Fruit fly (Drosophila melanogaster) whole organism, embryonic: ENCODE results near the gene swa.

Source experiments
- Asciz ChIP-seq: fragments of 200-800 bp; sonication (Bioruptor generic); optimal IDR thresholded peaks from 2 replicates; lab custom pipeline; 2017; ENCODE audit warnings: missing biosample characterization, mild to moderate bottlenecking, missing genetic modification characterization, missing genetic modification reagents
- Atf6 ChIP-seq: fragments of 200-800 bp; sonication (Bioruptor generic); IDR thresholded peaks from 2 replicates; pipeline ENCODE4 v1.3.6; 2022; ENCODE audit warnings: missing biosample characterization, missing genetic modification characterization
- CG10274 ChIP-seq: fragments of 200-800 bp; sonication (Bioruptor generic); optimal IDR thresholded peaks from 3 replicates; lab custom pipeline; 2017; ENCODE audit warnings: missing biosample characterization, mild to moderate bottlenecking, missing genetic modification characterization
- CG10654 ChIP-seq: fragments of 200-800 bp; sonication (Bioruptor generic); optimal IDR thresholded peaks from 2 replicates; lab custom pipeline; 2016; ENCODE audit warnings: missing biosample characterization, missing genetic modification characterization
- CG10959 ChIP-seq: fragments of 200-800 bp; sonication (Bioruptor generic); IDR thresholded peaks from 2 replicates; pipeline ENCODE4 v1.3.6; 2022; ENCODE audit warnings: missing biosample characterization, missing genetic modification characterization
- CG11085 ChIP-seq: fragments of 200-800 bp; sonication (Bioruptor generic); IDR thresholded peaks from 2 replicates; pipeline ENCODE4 v1.3.6; 2022; ENCODE audit warnings: missing biosample characterization, missing genetic modification characterization
- CG11456 ChIP-seq: fragments of 200-800 bp; sonication (Bioruptor generic); IDR thresholded peaks from 3 replicates; pipeline ENCODE4 v1.3.6; 2022; ENCODE audit warnings: missing biosample characterization, missing genetic modification characterization
- CG11560 ChIP-seq: fragments of 200-800 bp; sonication (Bioruptor generic); IDR thresholded peaks from 3 replicates; pipeline ENCODE4 v1.3.6; 2022; ENCODE audit warnings: missing biosample characterization, missing genetic modification characterization
- CG14860 ChIP-seq: fragments of 200-800 bp; sonication (Bioruptor generic); IDR thresholded peaks from 3 replicates; pipeline ENCODE4 v1.3.6; 2022; ENCODE audit warnings: missing biosample characterization, missing genetic modification characterization; ENCODE audit not compliant: partially characterized antibody
- CG16779 ChIP-seq: fragments of 200-800 bp; sonication (Bioruptor generic); IDR thresholded peaks from 2 replicates; pipeline ENCODE4 v1.3.6; 2022; ENCODE audit warnings: missing biosample characterization, missing genetic modification characterization
- CG17802 ChIP-seq: fragments of 200-800 bp; sonication (Bioruptor generic); optimal IDR thresholded peaks from 2 replicates; lab custom pipeline; 2018; ENCODE audit warnings: missing biosample characterization, mild to moderate bottlenecking, missing genetic modification characterization, moderate library complexity
- CG17912 ChIP-seq: fragments of 200-800 bp; sonication (Bioruptor generic); optimal IDR thresholded peaks from 2 replicates; lab custom pipeline; 2018; ENCODE audit warnings: missing biosample characterization, mild to moderate bottlenecking, missing genetic modification characterization
- CG18476 ChIP-seq: fragments of 200-800 bp; sonication (Bioruptor generic); optimal IDR thresholded peaks from 2 replicates; lab custom pipeline; 2016; ENCODE audit warnings: missing biosample characterization, mild to moderate bottlenecking, missing genetic modification characterization
- CG2202 ChIP-seq: fragments of 200-800 bp; sonication (Bioruptor generic); optimal IDR thresholded peaks from 2 replicates; lab custom pipeline; 2018; ENCODE audit warnings: missing biosample characterization, mild to moderate bottlenecking, missing genetic modification characterization
- CG2678 ChIP-seq: fragments of 200-800 bp; sonication (Bioruptor generic); optimal IDR thresholded peaks from 3 replicates; lab custom pipeline; 2019; ENCODE audit warnings: missing biosample characterization, mild to moderate bottlenecking, missing genetic modification characterization, moderate library complexity
- CG32767 ChIP-seq: fragments of 200-800 bp; sonication (Bioruptor generic); IDR thresholded peaks from 2 replicates; pipeline ENCODE4 v1.3.6; 2022; ENCODE audit warnings: missing biosample characterization, missing genetic modification characterization
- CG34224 ChIP-seq: fragments of 200-800 bp; sonication (Bioruptor generic); IDR thresholded peaks from 3 replicates; pipeline ENCODE4 v1.3.6; 2022; ENCODE audit warnings: missing biosample characterization, missing genetic modification characterization; ENCODE audit not compliant: partially characterized antibody
- CG3726 ChIP-seq: fragments of 200-800 bp; sonication (Bioruptor generic); IDR thresholded peaks from 3 replicates; pipeline ENCODE4, ENCODE4 v1.3.6; 2022; ENCODE audit warnings: missing biosample characterization, missing genetic modification characterization
- CG43689 ChIP-seq: fragments of 200-800 bp; sonication (Bioruptor generic); IDR thresholded peaks from 2 replicates; pipeline ENCODE4 v1.3.6; 2022; ENCODE audit warnings: missing biosample characterization, missing genetic modification characterization
- CG4707 ChIP-seq: fragments of 200-800 bp; sonication (Bioruptor generic); optimal IDR thresholded peaks from 2 replicates; lab custom pipeline; 2018; ENCODE audit warnings: missing biosample characterization, mild to moderate bottlenecking, missing genetic modification characterization, moderate library complexity
- CG5180 ChIP-seq: fragments of 200-800 bp; sonication (Bioruptor generic); optimal IDR thresholded peaks from 3 replicates; lab custom pipeline; 2017; ENCODE audit warnings: missing biosample characterization, missing genetic modification characterization, mild to moderate bottlenecking, moderate library complexity, missing genetic modification reagents
- CG6813 ChIP-seq: fragments of 200-800 bp; sonication (Bioruptor generic); optimal IDR thresholded peaks from 2 replicates; lab custom pipeline; 2017; ENCODE audit warnings: missing biosample characterization, missing genetic modification characterization, mild to moderate bottlenecking, moderate library complexity, missing genetic modification reagents
- CG7271 ChIP-seq: fragments of 200-800 bp; sonication (Bioruptor generic); optimal IDR thresholded peaks from 2 replicates; lab custom pipeline; 2018; ENCODE audit warnings: missing biosample characterization, mild to moderate bottlenecking, missing genetic modification characterization, moderate library complexity
- CG7963 ChIP-seq: fragments of 200-800 bp; sonication (Bioruptor generic); IDR thresholded peaks from 3 replicates; pipeline ENCODE4 v1.3.6; 2022; ENCODE audit warnings: missing biosample characterization, missing genetic modification characterization; ENCODE audit not compliant: partially characterized antibody
- CG9215 ChIP-seq: fragments of 200-800 bp; sonication (Bioruptor generic); IDR thresholded peaks from 2 replicates; pipeline ENCODE4 v1.3.6; 2022; ENCODE audit warnings: missing biosample characterization, missing genetic modification characterization
- D19B ChIP-seq: fragments of 200-800 bp; sonication (Bioruptor generic); optimal IDR thresholded peaks from 2 replicates; lab custom pipeline; 2017; ENCODE audit warnings: missing biosample characterization, mild to moderate bottlenecking, missing genetic modification characterization
- Dbx ChIP-seq: fragments of 200-800 bp; sonication (Bioruptor generic); IDR thresholded peaks from 3 replicates; pipeline ENCODE4 v1.3.6; 2022; ENCODE audit warnings: missing biosample characterization, missing genetic modification characterization
- E2f2 ChIP-seq: fragments of 200-800 bp; sonication (Bioruptor generic); IDR thresholded peaks from 2 replicates; pipeline ENCODE4 v1.3.6; 2022; ENCODE audit warnings: missing biosample characterization, missing genetic modification characterization
- ERR ChIP-seq: fragments of 200-800 bp; sonication (Bioruptor generic); optimal IDR thresholded peaks from 2 replicates; lab custom pipeline; 2016; ENCODE audit warnings: missing biosample characterization, missing genetic modification characterization
- HHEX ChIP-seq: fragments of 200-800 bp; sonication (Bioruptor generic); optimal IDR thresholded peaks from 3 replicates; lab custom pipeline; 2017; ENCODE audit warnings: missing biosample characterization, mild to moderate bottlenecking, missing genetic modification characterization, missing genetic modification reagents
- HLH4C ChIP-seq: fragments of 200-800 bp; sonication (Bioruptor generic); IDR thresholded peaks from 3 replicates; pipeline ENCODE4 v1.3.6; 2022; ENCODE audit warnings: missing biosample characterization, missing genetic modification characterization; ENCODE audit not compliant: partially characterized antibody
- Hr78 ChIP-seq, 2 experiments: fragments of 200-800 bp in 1 of 2; fragments of >200 bp in 1 of 2; sonication (Bioruptor generic) in 1 of 2; optimal IDR thresholded peaks; 2 replicates each; lab custom pipeline; 2017 to 2019; ENCODE audit warnings: missing biosample characterization in 2 of 2, missing genetic modification characterization in 2 of 2, mild to moderate bottlenecking in 1 of 2, moderate library complexity in 1 of 2
- Neu2 ChIP-seq: fragments of 200-800 bp; sonication (Bioruptor generic); optimal IDR thresholded peaks from 3 replicates; lab custom pipeline; 2016; ENCODE audit warnings: missing biosample characterization, missing genetic modification characterization, borderline replicate concordance
- Rx ChIP-seq: fragments of 200-800 bp; sonication (Bioruptor generic); IDR thresholded peaks from 2 replicates; pipeline ENCODE4 v1.3.6; 2022; ENCODE audit warnings: missing biosample characterization, missing genetic modification characterization
- Side ChIP-seq: fragments of 200-800 bp; sonication (Bioruptor generic); optimal IDR thresholded peaks from 2 replicates; lab custom pipeline; 2016; ENCODE audit warnings: missing biosample characterization, missing genetic modification characterization
- al ChIP-seq: fragments of 200-800 bp; sonication (Bioruptor generic); IDR thresholded peaks from 2 replicates; pipeline ENCODE4 v1.3.6; 2022; ENCODE audit warnings: missing biosample characterization, missing genetic modification characterization
- ash1 ChIP-seq: fragments of 200-800 bp; sonication (Bioruptor generic); optimal IDR thresholded peaks from 2 replicates; lab custom pipeline; 2018; ENCODE audit warnings: missing biosample characterization, mild to moderate bottlenecking, missing genetic modification characterization
- bab2 ChIP-seq: fragments of 200-800 bp; sonication (Bioruptor generic); optimal IDR thresholded peaks from 2 replicates; lab custom pipeline; 2016; ENCODE audit warnings: missing biosample characterization, missing genetic modification characterization
- cas ChIP-seq: fragments of 200-800 bp; sonication (Bioruptor generic); IDR thresholded peaks from 2 replicates; pipeline ENCODE4 v1.3.6; 2022; ENCODE audit warnings: missing biosample characterization, missing genetic modification characterization
- chm ChIP-seq: fragments of 200-800 bp; sonication (Bioruptor generic); IDR thresholded peaks from 2 replicates; pipeline ENCODE4 v1.3.6; 2022; ENCODE audit warnings: missing biosample characterization, missing genetic modification characterization
- crol ChIP-seq: fragments of 200-800 bp; sonication (Bioruptor generic); IDR thresholded peaks from 2 replicates; pipeline ENCODE4 v1.3.6; 2022; ENCODE audit warnings: missing biosample characterization, missing genetic modification characterization
- dm ChIP-seq: fragments of 200-800 bp; sonication (Bioruptor generic); optimal IDR thresholded peaks from 3 replicates; lab custom pipeline; 2016; ENCODE audit warnings: missing biosample characterization, missing genetic modification characterization
- dmrt11E ChIP-seq: fragments of 200-800 bp; sonication (Bioruptor generic); optimal IDR thresholded peaks from 3 replicates; lab custom pipeline; 2018; ENCODE audit warnings: missing biosample characterization, mild to moderate bottlenecking, missing genetic modification characterization, moderate library complexity
- dysf ChIP-seq: fragments of 200-800 bp; sonication (Bioruptor generic); IDR thresholded peaks from 3 replicates; pipeline ENCODE4 v1.3.6; 2022; ENCODE audit warnings: missing biosample characterization, missing genetic modification characterization
- gro ChIP-seq: fragments of 200-800 bp; sonication (Bioruptor generic); optimal IDR thresholded peaks from 2 replicates; lab custom pipeline; 2016; ENCODE audit warnings: missing biosample characterization, missing genetic modification characterization
- h ChIP-seq: fragments of >200 bp; optimal IDR thresholded peaks from 2 replicates; lab custom pipeline; 2017
- knrl ChIP-seq: fragments of 200-800 bp; sonication (Bioruptor generic); IDR thresholded peaks from 3 replicates; pipeline ENCODE4 v1.3.6; 2022; ENCODE audit warnings: missing biosample characterization, missing genetic modification characterization; ENCODE audit not compliant: partially characterized antibody
- mam ChIP-seq: fragments of 200-800 bp; sonication (Bioruptor generic); optimal IDR thresholded peaks from 3 replicates; lab custom pipeline; 2016; ENCODE audit warnings: missing biosample characterization, missing genetic modification characterization
- nom ChIP-seq: fragments of 200-800 bp; sonication (Bioruptor generic); optimal IDR thresholded peaks from 2 replicates; lab custom pipeline; 2017; ENCODE audit warnings: missing biosample characterization, missing genetic modification characterization, mild to moderate bottlenecking, moderate library complexity, missing genetic modification reagents
- ranshi ChIP-seq: fragments of 200-800 bp; sonication (Bioruptor generic); IDR thresholded peaks from 2 replicates; pipeline ENCODE4 v1.3.6; 2022; ENCODE audit warnings: missing biosample characterization, missing genetic modification characterization
- tio ChIP-seq: fragments of 200-800 bp; sonication (Bioruptor generic); optimal IDR thresholded peaks from 2 replicates; lab custom pipeline; 2017; ENCODE audit warnings: missing biosample characterization, missing genetic modification characterization, inconsistent platforms

swa gene

dm6 chrX:6366357-6366691, 816 bp upstream of the swa start (continued):
- peak; percentile 90 for TF ChIP-seq CG2678 (tag; lab: Kevin White, UChicago)
- TF ChIP-seq nom (GFP tag; lab: Kevin White, UChicago) = peak; percentile 8
- TF ChIP-seq CG10274 (GFP tag; lab: Kevin White, UChicago) = peak; percentile 71
- no peak for TF ChIP-seq Neu2 (GFP tag; lab: Kevin White, UChicago)
- TF ChIP-seq CG3726 = peak; percentile 69; the same call in 2 of the 3 replicates
- TF ChIP-seq CG11085 (GFP tag; lab: Robert Waterston, UW) = peak; percentile 80
- TF ChIP-seq CG17802 (tag; lab: Kevin White, UChicago) = peak; percentile 36
- TF ChIP-seq dmrt11E (tag; lab: Kevin White, UChicago) = peak; percentile 22
- peak; percentile 74 for TF ChIP-seq CG6813 (GFP tag; lab: Kevin White, UChicago)
- TF ChIP-seq D19B (GFP tag; lab: Kevin White, UChicago) = peak; percentile 67
- TF ChIP-seq CG5180 = peak; percentile 50
- peak; percentile 85 for TF ChIP-seq Rx (GFP tag; lab: Robert Waterston, UW)
- no peak for TF ChIP-seq tio (GFP tag; lab: Kevin White, UChicago)
- peak; percentile 83 for TF ChIP-seq CG16779 (GFP tag; lab: Robert Waterston, UW)
- no peak for TF ChIP-seq CG7271
- no peak for TF ChIP-seq HLH4C (GFP tag; lab: Robert Waterston, UW)
- no peak for TF ChIP-seq crol (GFP tag; lab: Robert Waterston, UW)
- TF ChIP-seq ranshi (GFP tag; lab: Robert Waterston, UW) = peak; percentile 89
- peak; percentile 90 for TF ChIP-seq Dbx (GFP tag; lab: Robert Waterston, UW)
- peak; percentile 52 for TF ChIP-seq CG10959 (GFP tag; lab: Robert Waterston, UW)
- peak; percentile 85 for TF ChIP-seq cas (GFP tag; lab: Robert Waterston, UW)
- TF ChIP-seq CG43689 = peak; percentile 78
- TF ChIP-seq HHEX (GFP tag; lab: Kevin White, UChicago) = peak; percentile 81
- TF ChIP-seq CG10654 (GFP tag; lab: Kevin White, UChicago) = peak; percentile 76
- TF ChIP-seq chm (GFP tag; lab: Robert Waterston, UW) = peak; percentile 91
- no peak for TF ChIP-seq CG17912 (GFP tag; lab: Kevin White, UChicago)
- TF ChIP-seq CG32767 (GFP tag; lab: Robert Waterston, UW) = peak; percentile 82
- TF ChIP-seq knrl (GFP tag; lab: Robert Waterston, UW) = no peak
- peak; percentile 87 for TF ChIP-seq bab2
- no peak for TF ChIP-seq CG34224 (GFP tag; lab: Robert Waterston, UW)
- TF ChIP-seq Side (GFP tag; lab: Kevin White, UChicago) = peak; percentile 85
- TF ChIP-seq h (lab: Kevin White, UChicago) = no peak
- peak; percentile 80 for TF ChIP-seq CG9215 (GFP tag; lab: Robert Waterston, UW)
- no peak for TF ChIP-seq CG7963
- TF ChIP-seq CG11560 (tag; lab: Robert Waterston, UW) = peak; percentile 54; the same call in 1 of the 3 replicates
- peak; percentile 92 for TF ChIP-seq mam (GFP tag; lab: Kevin White, UChicago)
- no peak for TF ChIP-seq CG14860 (GFP tag; lab: Robert Waterston, UW)
- TF ChIP-seq Atf6 (GFP tag; lab: Robert Waterston, UW) = peak; percentile 93
- TF ChIP-seq E2f2 = peak; percentile 49; the same call in 1 of the 2 replicates
- peak; percentile 55 for TF ChIP-seq Asciz (GFP tag; lab: Kevin White, UChicago)
- TF ChIP-seq CG4707 (GFP tag; lab: Kevin White, UChicago) = peak; percentile 42
- TF ChIP-seq Hr78 (GFP tag; optimal IDR thresholded peaks at IDR 0.05; lab: Kevin White, UChicago) = no peak
- TF ChIP-seq ERR (GFP tag; lab: Kevin White, UChicago) = peak; percentile 85
- peak; percentile 90 for TF ChIP-seq dysf (GFP tag; lab: Robert Waterston, UW)
- TF ChIP-seq ash1 (GFP tag; lab: Kevin White, UChicago) = peak; percentile 69
- TF ChIP-seq CG11456 (GFP tag; lab: Robert Waterston, UW) = peak; percentile 94
- TF ChIP-seq gro = peak; percentile 92
- no peak for TF ChIP-seq CG2202
- TF ChIP-seq dm (GFP tag; lab: Kevin White, UChicago) = peak; percentile 75
- peak; percentile 44 for TF ChIP-seq CG18476
- peak; percentile 84 for TF ChIP-seq al
